Worm (Caenorhabditis elegans) whole organism, L2 larva: Measurements from ENCODE around the gene nob-1.

Source experiments
- C34F6.9 ChIP-seq: fragments of 150-350 bp; optimal IDR thresholded peaks from 2 replicates; lab custom pipeline; 2014; ENCODE audit warnings: missing biosample characterization, missing genetic modification characterization
- lsy-2 ChIP-seq, 2 experiments: fragments of 150-350 bp in 1 of 2; sonication (generic microtip) in 1 of 2; optimal IDR thresholded peaks; 2 replicates each; lab custom pipeline; 2014 to 2017; ENCODE audit warnings: missing biosample characterization in 2 of 2, missing genetic modification characterization in 2 of 2
- nhr-11 ChIP-seq: fragments of 150-350 bp; optimal IDR thresholded peaks from 2 replicates; lab custom pipeline; 2014; ENCODE audit warnings: missing biosample characterization, missing genetic modification characterization
- nhr-237 ChIP-seq: fragments of 150-350 bp; optimal IDR thresholded peaks from 2 replicates; lab custom pipeline; 2014; ENCODE audit warnings: missing biosample characterization, missing genetic modification characterization
- nhr-6 ChIP-seq: fragments of 150-350 bp; optimal IDR thresholded peaks from 2 replicates; lab custom pipeline; 2014; ENCODE audit warnings: missing biosample characterization, missing genetic modification characterization
- sma-3 ChIP-seq: sonication (generic microtip); optimal IDR thresholded peaks from 2 replicates; lab custom pipeline; 2016; ENCODE audit warnings: missing genetic modification reagents, missing genetic modification characterization, missing compliant biosample characterization
- snpc-4 ChIP-seq: fragments of 150-350 bp; optimal IDR thresholded peaks from 2 replicates; lab custom pipeline; 2014; ENCODE audit warnings: missing biosample characterization, missing genetic modification characterization

DNA sequence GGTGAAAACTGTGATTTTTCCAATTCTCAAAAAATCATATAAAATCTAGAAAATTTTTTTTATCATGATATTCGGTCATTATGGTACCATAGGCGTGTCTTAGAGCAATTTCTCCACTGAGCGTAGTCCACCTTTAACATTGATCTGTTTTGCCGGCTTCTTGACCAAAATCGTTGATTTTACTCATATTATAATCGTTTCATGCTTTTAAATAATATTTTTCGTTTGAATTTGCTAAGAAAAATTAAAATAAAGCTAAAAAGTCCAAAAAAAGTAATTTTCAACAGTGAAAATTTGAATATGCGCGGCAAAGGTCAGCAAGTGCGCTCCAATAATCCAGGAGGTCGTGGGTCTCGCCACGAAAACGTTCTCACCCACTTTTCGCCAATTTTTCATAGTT, 43.1 kb downstream of the nob-1 start, which contains the start of gene Y79H2A.4:
- TF ChIP-seq sma-3 (no peak), C34F6.9 (tag; lab: Kevin White, UChicago) (no peak), nhr-11 (tag; lab: Kevin White, UChicago) (no peak), nhr-237 (tag; lab: Kevin White, UChicago) (no peak), nhr-6 (tag; lab: Kevin White, UChicago) (no peak), lsy-2 (tag; optimal IDR thresholded peaks at IDR 0.05; lab: Kevin White, UChicago) (no peak), snpc-4 (no peak)
